Worm (Caenorhabditis elegans) whole organism, late embryonic: ENCODE results near the gene srz-71.

ENCODE experiments used
- C38D4.7 ChIP-seq: fragments of 200-800 bp; sonication (Bioruptor generic); optimal IDR thresholded peaks from 2 replicates; lab custom pipeline; 2018; ENCODE audit warnings: mild to moderate bottlenecking, missing genetic modification characterization, moderate library complexity, missing compliant biosample characterization
- F13H6.1 ChIP-seq: sonication (generic microtip); optimal IDR thresholded peaks from 2 replicates; lab custom pipeline; 2016; ENCODE audit warnings: missing genetic modification characterization, missing compliant biosample characterization
- K09A11.1 ChIP-seq: sonication (generic microtip); optimal IDR thresholded peaks from 2 replicates; lab custom pipeline; 2017; ENCODE audit warnings: antibody characterized with exemption, mild to moderate bottlenecking, missing genetic modification characterization, missing compliant biosample characterization; ENCODE audit not compliant: insufficient read depth
- Y22D7AL.16 ChIP-seq: sonication (generic microtip); optimal IDR thresholded peaks from 2 replicates; lab custom pipeline; 2016; ENCODE audit warnings: missing genetic modification characterization, missing compliant biosample characterization
- ahr-1 ChIP-seq: sonication (generic microtip); optimal IDR thresholded peaks from 2 replicates; lab custom pipeline; 2016; ENCODE audit warnings: missing genetic modification characterization, missing compliant biosample characterization
- ama-1 ChIP-seq: fragments of 150-350 bp; optimal IDR thresholded peaks from 2 replicates; lab custom pipeline; 2014
- ceh-14 ChIP-seq: sonication (generic microtip); optimal IDR thresholded peaks from 2 replicates; lab custom pipeline; 2016; ENCODE audit warnings: missing genotype, missing genetic modification characterization, missing compliant biosample characterization
- ceh-2 ChIP-seq: sonication (generic microtip); optimal IDR thresholded peaks from 2 replicates; lab custom pipeline; 2016; ENCODE audit warnings: missing genotype, missing genetic modification characterization, missing compliant biosample characterization
- ceh-24 ChIP-seq: sonication (generic microtip); optimal IDR thresholded peaks from 2 replicates; lab custom pipeline; 2016; ENCODE audit warnings: mild to moderate bottlenecking, missing genetic modification characterization, missing compliant biosample characterization
- ceh-30 ChIP-seq: fragments of 150-350 bp; optimal IDR thresholded peaks from 2 replicates; lab custom pipeline; 2014; ENCODE audit warnings: missing biosample characterization, missing genetic modification characterization
- ceh-31 ChIP-seq: sonication (generic microtip); optimal IDR thresholded peaks from 2 replicates; lab custom pipeline; 2016; ENCODE audit warnings: missing genetic modification characterization, missing compliant biosample characterization
- ceh-45 ChIP-seq: fragments of 200-800 bp; sonication (Bioruptor generic); IDR thresholded peaks from 2 replicates; pipeline ENCODE4 v1.3.6; 2022; ENCODE audit warnings: missing genetic modification reagents, missing genetic modification characterization, missing compliant biosample characterization
- ceh-48 ChIP-seq: sonication (generic microtip); optimal IDR thresholded peaks from 2 replicates; lab custom pipeline; 2016; ENCODE audit warnings: missing genetic modification characterization, inconsistent platforms, missing compliant biosample characterization
- ceh-6 ChIP-seq: fragments of 200-800 bp; sonication (Bioruptor generic); optimal IDR thresholded peaks from 2 replicates; lab custom pipeline; 2018; ENCODE audit warnings: mild to moderate bottlenecking, missing genetic modification characterization, missing compliant biosample characterization
- che-1 ChIP-seq: sonication (generic microtip); optimal IDR thresholded peaks from 2 replicates; lab custom pipeline; 2016; ENCODE audit warnings: mild to moderate bottlenecking, missing genetic modification characterization, missing compliant biosample characterization
- dmd-4 ChIP-seq: sonication (generic microtip); optimal IDR thresholded peaks from 2 replicates; lab custom pipeline; 2016; ENCODE audit warnings: borderline replicate concordance, missing genetic modification characterization, missing compliant biosample characterization
- elt-4 ChIP-seq: sonication (generic microtip); optimal IDR thresholded peaks from 2 replicates; lab custom pipeline; 2016; ENCODE audit warnings: missing genetic modification characterization, missing compliant biosample characterization
- fax-1 ChIP-seq: sonication (generic microtip); optimal IDR thresholded peaks from 2 replicates; lab custom pipeline; 2016; ENCODE audit warnings: missing genotype, missing genetic modification characterization, missing compliant biosample characterization
- fkh-10 ChIP-seq: fragments of 150-350 bp; optimal IDR thresholded peaks from 2 replicates; lab custom pipeline; 2014; ENCODE audit warnings: missing biosample characterization, missing genetic modification reagents, missing genetic modification characterization
- fkh-6 ChIP-seq: sonication (generic microtip); optimal IDR thresholded peaks from 2 replicates; lab custom pipeline; 2016; ENCODE audit warnings: missing genetic modification characterization, missing compliant biosample characterization
- hlh-13 ChIP-seq: fragments of 200-800 bp; sonication (Bioruptor generic); optimal IDR thresholded peaks from 2 replicates; lab custom pipeline; 2018; ENCODE audit warnings: mild to moderate bottlenecking, missing genetic modification characterization, missing compliant biosample characterization
- hlh-30 ChIP-seq: sonication (generic microtip); optimal IDR thresholded peaks from 2 replicates; lab custom pipeline; 2017; ENCODE audit warnings: antibody characterized with exemption, missing genetic modification characterization, missing compliant biosample characterization; ENCODE audit not compliant: insufficient read depth
- hlh-6 ChIP-seq: sonication (generic microtip); optimal IDR thresholded peaks from 2 replicates; lab custom pipeline; 2016; ENCODE audit warnings: missing genotype, missing genetic modification characterization, missing compliant biosample characterization
- hlh-8 ChIP-seq: sonication (generic microtip); optimal IDR thresholded peaks from 2 replicates; lab custom pipeline; 2016; ENCODE audit warnings: missing genotype, missing genetic modification characterization, missing compliant biosample characterization
- lin-11 ChIP-seq: fragments of 200-800 bp; sonication (Bioruptor generic); optimal IDR thresholded peaks from 2 replicates; lab custom pipeline; 2018; ENCODE audit warnings: mild to moderate bottlenecking, missing genetic modification characterization, missing compliant biosample characterization
- madf-2 ChIP-seq: sonication (generic microtip); optimal IDR thresholded peaks from 2 replicates; lab custom pipeline; 2017; ENCODE audit warnings: missing genetic modification characterization, missing compliant biosample characterization
- nhr-11 ChIP-seq: fragments of 150-350 bp; optimal IDR thresholded peaks from 2 replicates; lab custom pipeline; 2014; ENCODE audit warnings: missing biosample characterization, missing genetic modification characterization
- nhr-232 ChIP-seq: sonication (generic microtip); optimal IDR thresholded peaks from 2 replicates; lab custom pipeline; 2016; ENCODE audit warnings: missing genetic modification characterization, missing compliant biosample characterization
- npax-4 ChIP-seq: sonication (generic microtip); optimal IDR thresholded peaks from 2 replicates; lab custom pipeline; 2016; ENCODE audit warnings: missing genetic modification characterization, missing compliant biosample characterization
- pat-9 ChIP-seq: fragments of 200-800 bp; sonication (Bioruptor generic); optimal IDR thresholded peaks from 2 replicates; lab custom pipeline; 2018; ENCODE audit warnings: mild to moderate bottlenecking, missing genetic modification characterization, moderate library complexity, missing compliant biosample characterization
- pha-2 ChIP-seq: sonication (generic microtip); optimal IDR thresholded peaks from 2 replicates; lab custom pipeline; 2017; ENCODE audit warnings: mild to moderate bottlenecking, missing genetic modification characterization, missing compliant biosample characterization
- pqm-1 ChIP-seq: sonication (generic microtip); optimal IDR thresholded peaks from 2 replicates; lab custom pipeline; 2016; ENCODE audit warnings: missing genetic modification characterization, missing compliant biosample characterization
- pros-1 ChIP-seq: fragments of 150-350 bp; optimal IDR thresholded peaks from 2 replicates; lab custom pipeline; 2014; ENCODE audit warnings: missing biosample characterization, missing genetic modification reagents, missing genetic modification characterization
- ref-2 ChIP-seq: sonication (generic microtip); optimal IDR thresholded peaks from 2 replicates; lab custom pipeline; 2016; ENCODE audit warnings: missing genetic modification characterization, missing compliant biosample characterization
- rnt-1 ChIP-seq: sonication (generic microtip); optimal IDR thresholded peaks from 2 replicates; lab custom pipeline; 2016; ENCODE audit warnings: missing genetic modification characterization, missing compliant biosample characterization
- sox-2 ChIP-seq: fragments of 200-800 bp; sonication (Bioruptor generic); IDR thresholded peaks from 2 replicates; pipeline ENCODE4 v1.3.6; 2022; ENCODE audit warnings: missing genetic modification reagents, missing genetic modification characterization, missing compliant biosample characterization
- sox-4 ChIP-seq: sonication (generic microtip); optimal IDR thresholded peaks from 2 replicates; lab custom pipeline; 2017; ENCODE audit warnings: mild to moderate bottlenecking, missing genetic modification characterization, inconsistent platforms, missing compliant biosample characterization
- syd-9 ChIP-seq: sonication (generic microtip); optimal IDR thresholded peaks from 2 replicates; lab custom pipeline; 2016; ENCODE audit warnings: mild to moderate bottlenecking, missing genetic modification characterization, moderate library complexity, missing compliant biosample characterization
- tbx-2 ChIP-seq: sonication (generic microtip); optimal IDR thresholded peaks from 2 replicates; lab custom pipeline; 2016; ENCODE audit warnings: missing genetic modification characterization, missing compliant biosample characterization
- ttx-3 ChIP-seq: sonication (generic microtip); optimal IDR thresholded peaks from 2 replicates; lab custom pipeline; 2016; ENCODE audit warnings: missing genetic modification reagents, missing genetic modification characterization, missing compliant biosample characterization
- unc-3 ChIP-seq, 2 experiments: fragments of 200-800 bp in 1 of 2; sonication (Bioruptor generic) in 1 of 2; sonication (generic microtip) in 1 of 2; conservative IDR thresholded peaks in 1 of 2; optimal IDR thresholded peaks in 1 of 2; 2 replicates each; pipeline versions ENCODE4 v1.3.6 to Lab custom; 2016 to 2022; ENCODE audit warnings: missing compliant biosample characterization in 2 of 2, missing genetic modification characterization in 2 of 2, missing genetic modification reagents in 1 of 2
- unc-55 ChIP-seq: sonication (generic microtip); optimal IDR thresholded peaks from 2 replicates; lab custom pipeline; 2017; ENCODE audit warnings: missing biosample characterization, missing genetic modification reagents, missing genetic modification characterization
- unc-86 ChIP-seq: sonication (generic microtip); optimal IDR thresholded peaks from 2 replicates; lab custom pipeline; 2016; ENCODE audit warnings: missing genetic modification characterization, missing compliant biosample characterization
- ztf-16 ChIP-seq: sonication (generic microtip); optimal IDR thresholded peaks from 2 replicates; lab custom pipeline; 2017; ENCODE audit warnings: missing genetic modification characterization, missing compliant biosample characterization

Gene srz-71

ce11 chrIV:16336721-16337120 lies 4.0 kb downstream of the srz-71 start, which contains the start of gene C35D6.13:
Gene C35D6.13 (plus strand): TSS chrIV:16337021.
- no peak for TF ChIP-seq hlh-8 (tag; lab: Kevin White, UChicago)
- no peak for TF ChIP-seq sox-4 (tag; lab: Kevin White, UChicago)
- no peak for TF ChIP-seq rnt-1
- no peak for TF ChIP-seq ama-1 (lab: Kevin White, UChicago)
- no peak for TF ChIP-seq pros-1
- TF ChIP-seq ceh-30: no peak
- TF ChIP-seq Y22D7AL.16 (tag; lab: Kevin White, UChicago): no peak
- no peak for TF ChIP-seq sox-2
- no peak for TF ChIP-seq ceh-2 (tag; lab: Kevin White, UChicago)
- no peak for TF ChIP-seq syd-9 (tag; lab: Kevin White, UChicago)
- TF ChIP-seq fkh-10 (GFP tag; lab: Kevin White, UChicago): no peak
- no peak for TF ChIP-seq pat-9 (tag; lab: Kevin White, UChicago)
- no peak for TF ChIP-seq ceh-31 (tag; lab: Kevin White, UChicago)
- no peak for TF ChIP-seq C38D4.7
- TF ChIP-seq npax-4 (tag; lab: Kevin White, UChicago): no peak
- TF ChIP-seq elt-4: no peak
- TF ChIP-seq ceh-14: no peak
- TF ChIP-seq ceh-6: no peak
- TF ChIP-seq ahr-1: no peak
- no peak for TF ChIP-seq nhr-11 (tag; lab: Kevin White, UChicago)

DNA sequence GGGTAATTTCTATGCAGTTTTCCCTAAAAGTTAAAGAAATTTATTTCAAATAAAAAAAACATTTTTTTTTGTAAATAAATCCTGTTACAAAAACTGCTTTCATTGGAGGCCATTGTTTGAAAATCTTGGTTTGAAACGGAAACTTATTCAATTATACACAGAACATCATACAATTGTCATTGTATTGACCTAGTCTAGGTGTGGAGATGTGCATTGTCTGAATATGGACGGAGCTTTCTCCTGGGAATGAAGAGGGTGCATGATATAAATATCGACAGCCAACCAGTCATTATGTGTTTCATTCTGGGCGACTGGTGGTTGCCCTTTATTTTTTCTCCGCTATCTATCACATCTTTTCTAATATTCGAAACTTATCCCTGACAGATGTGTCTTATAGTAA lies 13.8 kb downstream of the srz-71 start, which contains the start of gene C35D6.3:
Gene C35D6.3, plus strand, starts transcription at position 301 of the 400 bp plus-strand sequence.
- TF ChIP-seq syd-9 (tag; lab: Kevin White, UChicago) (no peak), Y22D7AL.16 (tag; lab: Kevin White, UChicago) (no peak), dmd-4 (tag; lab: Kevin White, UChicago) (no peak), fkh-6 (tag; lab: Kevin White, UChicago) (no peak), elt-4 (no peak), ref-2 (no peak), unc-86 (tag; lab: Kevin White, UChicago) (no peak), ceh-31 (tag; lab: Kevin White, UChicago) (no peak), ceh-48 (tag; lab: Kevin White, UChicago) (no peak), ceh-2 (tag; lab: Kevin White, UChicago) (no peak), sox-4 (tag; lab: Kevin White, UChicago) (no peak), F13H6.1 (tag; lab: Kevin White, UChicago) (no peak), hlh-6 (tag; lab: Kevin White, UChicago) (no peak), ceh-24 (tag; lab: Kevin White, UChicago) (no peak), K09A11.1 (no peak), hlh-13 (GFP tag; lab: Kevin White, UChicago) (no peak), pqm-1 (tag; lab: Kevin White, UChicago) (no peak), ceh-6 (no peak)

- TF ChIP-seq fkh-10 (GFP tag; lab: Kevin White, UChicago) (no peak), ttx-3 (tag; lab: Kevin White, UChicago) (no peak), ref-2 (no peak)
- TF ChIP-seq, all 69 proteins: peak for 0
These were observed 18.0 kb downstream of the srz-71 start, which contains the start of gene C35D6.4 for ce11 chrIV:16350690-16351089. Gene C35D6.4 (plus strand): TSS chrIV:16350990.

- TF ChIP-seq unc-55 (no peak), pqm-1 (tag; lab: Kevin White, UChicago) (no peak), ref-2 (no peak), hlh-13 (GFP tag; lab: Kevin White, UChicago) (no peak), tbx-2 (tag; lab: Kevin White, UChicago) (no peak)
These were observed 31.9 kb downstream of the srz-71 start for ce11 chrIV:16364581-16364980.

ce11 chrIV:16370592-16370991 lies 37.9 kb downstream of the srz-71 start:
- TF ChIP-seq ztf-16 (no peak), Y22D7AL.16 (tag; lab: Kevin White, UChicago) (no peak), hlh-30 (tag; lab: Kevin White, UChicago) (no peak), nhr-232 (no peak), unc-55 (no peak), hlh-13 (GFP tag; lab: Kevin White, UChicago) (no peak), ceh-30 (no peak), fax-1 (no peak), ceh-45 (GFP tag; lab: Robert Waterston, UW) (no peak), lin-11 (tag; lab: Kevin White, UChicago) (no peak), pha-2 (tag; lab: Kevin White, UChicago) (no peak), syd-9 (tag; lab: Kevin White, UChicago) (no peak), hlh-6 (tag; lab: Kevin White, UChicago) (no peak), nhr-11 (tag; lab: Kevin White, UChicago) (no peak), ceh-14 (no peak), madf-2 (tag; lab: Kevin White, UChicago) (no peak), che-1 (tag; lab: Kevin White, UChicago) (no peak), K09A11.1 (no peak), unc-3 (GFP tag; conservative IDR thresholded peaks at IDR 0.05; lab: Robert Waterston, UW) (no peak), unc-3 (tag; optimal IDR thresholded peaks at IDR 0.05; lab: Kevin White, UChicago) (no peak)
